Fruit fly (Drosophila melanogaster): Measurements from ENCODE around the gene b6.

- TF ChIP-seq CG10669 (GFP tag; optimal IDR thresholded peaks at IDR 0.05) (no peak), fd85E (GFP tag; optimal IDR thresholded peaks at IDR 0.05) (no peak), CG11762 (GFP tag; optimal IDR thresholded peaks at IDR 0.05; ENCODE audit: insufficient read depth) (no peak), Smox (GFP tag; optimal IDR thresholded peaks at IDR 0.05) (no peak), Eip75B (GFP tag; optimal IDR thresholded peaks at IDR 0.05) (no peak)
Measured at dm6 chrX:1647876-1648275, 38.5 kb upstream of the b6 start.
